Fruit fly (Drosophila melanogaster) whole organism, prepupa: ENCODE data around the gene unc-119.

Experiments
- Blimp-1 ChIP-seq: fragments of 200-800 bp; sonication (Bioruptor generic); optimal IDR thresholded peaks from 3 replicates; lab custom pipeline; 2017; ENCODE audit warnings: missing biosample characterization, missing genetic modification characterization, mild to moderate bottlenecking, moderate library complexity, missing genetic modification reagents
- CG10631 ChIP-seq: fragments of 200-800 bp; sonication (Bioruptor generic); optimal IDR thresholded peaks from 2 replicates; lab custom pipeline; 2016; ENCODE audit warnings: missing biosample characterization, missing genetic modification characterization
- CG10669 ChIP-seq: fragments of 200-800 bp; sonication (Bioruptor generic); optimal IDR thresholded peaks from 3 replicates; lab custom pipeline; 2018; ENCODE audit warnings: missing biosample characterization, mild to moderate bottlenecking, missing genetic modification characterization, moderate library complexity
- CG11762 ChIP-seq: fragments of 200-800 bp; sonication (Bioruptor generic); optimal IDR thresholded peaks from 3 replicates; lab custom pipeline; 2016; ENCODE audit warnings: missing biosample characterization, missing genetic modification characterization; ENCODE audit not compliant: insufficient read depth
- CG15336 ChIP-seq: fragments of 200-800 bp; sonication (Bioruptor generic); IDR thresholded peaks from 2 replicates; pipeline ENCODE4 v1.3.6; 2022; ENCODE audit warnings: missing biosample characterization, missing genetic modification characterization
- CG1621 ChIP-seq: fragments of 200-800 bp; sonication (Bioruptor generic); optimal IDR thresholded peaks from 3 replicates; lab custom pipeline; 2018; ENCODE audit warnings: missing biosample characterization, mild to moderate bottlenecking, missing genetic modification characterization
- CG16779 ChIP-seq: fragments of 200-800 bp; sonication (Bioruptor generic); optimal IDR thresholded peaks from 3 replicates; lab custom pipeline; 2017; ENCODE audit warnings: missing biosample characterization, mild to moderate bottlenecking, missing genetic modification characterization
- CG3032 ChIP-seq: fragments of 200-800 bp; optimal IDR thresholded peaks from 2 replicates; lab custom pipeline; 2019; ENCODE audit warnings: missing biosample characterization, mild to moderate bottlenecking, missing genetic modification characterization, moderate library complexity
- CG31627 ChIP-seq: fragments of 200-800 bp; sonication (Bioruptor generic); optimal IDR thresholded peaks from 3 replicates; lab custom pipeline; 2016; ENCODE audit warnings: missing biosample characterization, missing genetic modification characterization
- CG32006 ChIP-seq: fragments of 200-800 bp; sonication (Bioruptor generic); optimal IDR thresholded peaks from 3 replicates; lab custom pipeline; 2017; ENCODE audit warnings: missing biosample characterization, mild to moderate bottlenecking, missing genetic modification characterization
- CG34406 ChIP-seq: fragments of 200-800 bp; sonication (Bioruptor generic); optimal IDR thresholded peaks from 3 replicates; lab custom pipeline; 2016; ENCODE audit warnings: missing biosample characterization, missing genetic modification characterization
- CG3919 ChIP-seq: fragments of 200-800 bp; sonication (Bioruptor generic); optimal IDR thresholded peaks from 3 replicates; lab custom pipeline; 2016; ENCODE audit warnings: missing biosample characterization, missing genetic modification characterization
- CG4318 ChIP-seq: fragments of 200-800 bp; sonication (Bioruptor generic); optimal IDR thresholded peaks from 3 replicates; lab custom pipeline; 2017; ENCODE audit warnings: missing biosample characterization, mild to moderate bottlenecking, missing genetic modification characterization
- CG6163 ChIP-seq: fragments of 200-800 bp; sonication (Bioruptor generic); IDR thresholded peaks from 3 replicates; pipeline ENCODE4 v1.3.6; 2022; ENCODE audit warnings: missing biosample characterization, missing genetic modification characterization
- CG6276 ChIP-seq: fragments of 200-800 bp; sonication (Bioruptor generic); optimal IDR thresholded peaks from 2 replicates; lab custom pipeline; 2017; ENCODE audit warnings: missing biosample characterization, mild to moderate bottlenecking, missing genetic modification characterization
- CG6792 ChIP-seq: fragments of 200-800 bp; sonication (Bioruptor generic); optimal IDR thresholded peaks from 3 replicates; lab custom pipeline; 2016; ENCODE audit warnings: missing biosample characterization, missing genetic modification characterization
- CG6854 ChIP-seq: fragments of 200-800 bp; sonication (Bioruptor generic); optimal IDR thresholded peaks from 2 replicates; lab custom pipeline; 2017; ENCODE audit warnings: missing biosample characterization, mild to moderate bottlenecking, missing genetic modification characterization
- CG7368 ChIP-seq: fragments of 200-800 bp; sonication (Bioruptor generic); optimal IDR thresholded peaks from 3 replicates; lab custom pipeline; 2016; ENCODE audit warnings: missing biosample characterization, missing genetic modification characterization
- CG8319 ChIP-seq: fragments of 200-800 bp; sonication (Bioruptor generic); optimal IDR thresholded peaks from 3 replicates; lab custom pipeline; 2016; ENCODE audit warnings: missing biosample characterization, missing genetic modification characterization
- CG8632 ChIP-seq: fragments of 200-800 bp; sonication (Bioruptor generic); optimal IDR thresholded peaks from 3 replicates; lab custom pipeline; 2016; ENCODE audit warnings: missing biosample characterization, missing genetic modification characterization
- CG9139 ChIP-seq: fragments of 200-800 bp; sonication (Bioruptor generic); optimal IDR thresholded peaks from 3 replicates; lab custom pipeline; 2017; ENCODE audit warnings: missing biosample characterization, mild to moderate bottlenecking, missing genetic modification characterization
- Eip78C ChIP-seq: fragments of 200-800 bp; sonication (Bioruptor generic); peaks from one replicate; lab custom pipeline; 2016; ENCODE audit warnings: missing biosample characterization, missing genetic modification characterization
- Eip93F ChIP-seq: fragments of 200-800 bp; sonication (Bioruptor generic); optimal IDR thresholded peaks from 2 replicates; lab custom pipeline; 2016; ENCODE audit warnings: missing biosample characterization, mild to moderate bottlenecking, missing genetic modification characterization
- Ets21C ChIP-seq: fragments of 200-800 bp; sonication (Bioruptor generic); optimal IDR thresholded peaks from 3 replicates; lab custom pipeline; 2016; ENCODE audit warnings: missing biosample characterization, missing genetic modification characterization
- Gug ChIP-seq: fragments of 200-800 bp; sonication (Bioruptor generic); IDR thresholded peaks from 2 replicates; pipeline ENCODE4 v1.3.6; 2022; ENCODE audit warnings: missing biosample characterization, missing genetic modification characterization
- Hr38 ChIP-seq: sonication (Bioruptor generic); optimal IDR thresholded peaks from 2 replicates; lab custom pipeline; 2016; ENCODE audit warnings: missing biosample characterization, missing genetic modification characterization
- Hr39 ChIP-seq: fragments of 200-800 bp; sonication (Bioruptor generic); optimal IDR thresholded peaks from 2 replicates; lab custom pipeline; 2016; ENCODE audit warnings: missing biosample characterization, missing genetic modification characterization
- Hr4 ChIP-seq: fragments of 200-800 bp; sonication (Bioruptor generic); optimal IDR thresholded peaks from 3 replicates; lab custom pipeline; 2016; ENCODE audit warnings: missing biosample characterization, missing genetic modification characterization
- Lpt ChIP-seq: fragments of 200-800 bp; sonication (Bioruptor generic); optimal IDR thresholded peaks from 3 replicates; lab custom pipeline; 2016; ENCODE audit warnings: missing biosample characterization, missing genetic modification characterization
- OdsH ChIP-seq: fragments of 200-800 bp; sonication (Bioruptor generic); optimal IDR thresholded peaks from 3 replicates; lab custom pipeline; 2016; ENCODE audit warnings: missing biosample characterization, missing genetic modification characterization
- Smox ChIP-seq: fragments of 200-800 bp; sonication (Bioruptor generic); optimal IDR thresholded peaks from 3 replicates; lab custom pipeline; 2016; ENCODE audit warnings: missing biosample characterization, missing genetic modification characterization
- Sox102F ChIP-seq: fragments of 200-800 bp; sonication (Bioruptor generic); optimal IDR thresholded peaks from 2 replicates; lab custom pipeline; 2016; ENCODE audit warnings: missing biosample characterization, mild to moderate bottlenecking, missing genetic modification characterization
- Sox14 ChIP-seq: fragments of 200-800 bp; sonication (Bioruptor generic); optimal IDR thresholded peaks from 3 replicates; lab custom pipeline; 2016; ENCODE audit warnings: missing biosample characterization, missing genetic modification characterization
- achi ChIP-seq: fragments of 200-800 bp; sonication (Bioruptor generic); optimal IDR thresholded peaks from 3 replicates; lab custom pipeline; 2016; ENCODE audit warnings: missing biosample characterization, missing genetic modification characterization
- cyc ChIP-seq: fragments of 200-800 bp; sonication (Bioruptor generic); optimal IDR thresholded peaks from 3 replicates; lab custom pipeline; 2016; ENCODE audit warnings: missing biosample characterization, missing genetic modification characterization
- dac ChIP-seq: fragments of 200-800 bp; sonication (Bioruptor generic); optimal IDR thresholded peaks from 2 replicates; lab custom pipeline; 2017; ENCODE audit warnings: missing biosample characterization, mild to moderate bottlenecking, missing genetic modification characterization
- dsx ChIP-seq: fragments of 200-800 bp; optimal IDR thresholded peaks from 3 replicates; lab custom pipeline; 2019; ENCODE audit warnings: missing biosample characterization, mild to moderate bottlenecking, missing genetic modification characterization, moderate library complexity; ENCODE audit not compliant: poor library complexity, severe bottlenecking
- eg ChIP-seq: fragments of 200-800 bp; sonication (Bioruptor generic); IDR thresholded peaks from 3 replicates; pipeline ENCODE4 v1.3.6; 2022; ENCODE audit warnings: missing biosample characterization, missing genetic modification characterization
- esn ChIP-seq: fragments of 200-800 bp; sonication (Bioruptor generic); optimal IDR thresholded peaks from 2 replicates; lab custom pipeline; 2016; ENCODE audit warnings: missing biosample characterization, mild to moderate bottlenecking, missing genetic modification characterization, moderate library complexity
- lz ChIP-seq: fragments of 200-800 bp; sonication (Bioruptor generic); optimal IDR thresholded peaks from 3 replicates; lab custom pipeline; 2016; ENCODE audit warnings: missing biosample characterization, missing genetic modification characterization
- net ChIP-seq: fragments of 200-800 bp; sonication (Bioruptor generic); optimal IDR thresholded peaks from 3 replicates; lab custom pipeline; 2016; ENCODE audit warnings: missing biosample characterization, missing genetic modification characterization
- pdm3 ChIP-seq: fragments of 200-800 bp; sonication (Bioruptor generic); optimal IDR thresholded peaks from 3 replicates; lab custom pipeline; 2016; ENCODE audit warnings: missing biosample characterization, missing genetic modification characterization
- salr ChIP-seq, 2 experiments: fragments of 200-800 bp; sonication (Bioruptor generic); optimal IDR thresholded peaks; 3 replicates each; lab custom pipeline; 2016 to 2018; ENCODE audit warnings: missing biosample characterization in 2 of 2, missing genetic modification characterization in 2 of 2, mild to moderate bottlenecking in 1 of 2
- ss ChIP-seq, 2 experiments: fragments of 200-800 bp; sonication (Bioruptor generic); optimal IDR thresholded peaks; 2 replicates in 1 of 2; 3 replicates in 1 of 2; lab custom pipeline; 2017 to 2018; ENCODE audit warnings: mild to moderate bottlenecking in 2 of 2, missing biosample characterization in 2 of 2, missing genetic modification characterization in 2 of 2, moderate library complexity in 1 of 2
- svp ChIP-seq: fragments of 200-800 bp; sonication (Bioruptor generic); peaks from one replicate; lab custom pipeline; 2016; ENCODE audit warnings: missing biosample characterization, missing genetic modification characterization
- topi ChIP-seq: fragments of 200-800 bp; sonication (Bioruptor generic); optimal IDR thresholded peaks from 3 replicates; lab custom pipeline; 2016; ENCODE audit warnings: missing biosample characterization, missing genetic modification characterization

The unc-119 gene

DNA sequence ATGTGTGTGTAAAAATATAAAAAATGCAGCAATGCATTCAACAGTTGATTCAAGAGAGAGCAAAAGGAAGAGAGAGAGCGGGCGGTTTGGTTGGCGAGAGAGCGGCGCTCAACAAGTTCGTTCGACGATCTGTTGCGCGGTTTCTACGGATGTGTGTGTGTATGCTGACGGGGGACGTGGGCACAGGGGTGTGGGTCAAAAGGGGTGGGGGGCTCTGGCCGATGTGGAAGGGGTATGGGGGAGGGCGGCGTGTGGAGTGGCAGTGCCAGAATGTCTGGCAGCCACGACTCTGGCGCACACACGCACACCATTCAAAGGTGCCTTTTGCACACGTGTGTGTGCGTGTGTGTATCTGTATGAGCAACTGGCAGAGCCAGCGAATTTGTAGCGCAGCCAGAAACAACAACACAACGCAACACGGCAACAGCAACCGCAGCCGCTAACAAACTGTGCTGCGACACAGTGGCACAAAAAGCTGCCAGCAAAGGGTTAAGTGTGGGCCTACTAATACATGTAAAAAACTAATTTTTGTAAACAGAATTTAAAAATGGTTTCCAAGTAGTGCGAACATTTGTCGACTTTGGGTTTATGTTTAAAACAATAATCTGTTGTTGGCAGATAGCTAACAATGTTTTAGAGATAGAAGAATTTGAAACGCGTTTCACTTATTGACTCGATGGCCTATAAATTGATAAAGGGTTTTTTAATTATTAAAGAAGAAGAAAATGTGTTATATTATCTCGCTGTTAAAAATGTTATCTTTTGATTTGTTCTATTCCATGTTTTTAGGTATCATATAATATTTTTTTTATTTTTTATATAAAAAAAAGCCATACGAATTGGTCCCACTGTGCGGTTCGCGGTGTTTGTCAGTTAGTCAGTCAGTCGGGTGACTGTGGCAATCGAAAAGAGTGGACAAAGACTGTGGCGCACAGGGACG is 15.7 kb upstream of the unc-119 start (continued):
- TF ChIP-seq lz (peak; percentile 94), Smox (GFP tag; lab: Kevin White, UChicago) (peak; percentile 87), Eip93F (GFP tag; lab: Kevin White, UChicago) (peak; percentile 62), CG6276 (GFP tag; lab: Kevin White, UChicago) (peak; percentile 98), net (GFP tag; lab: Kevin White, UChicago) (peak; percentile 74), CG1621 (tag; lab: Kevin White, UChicago) (peak; percentile 69), CG32006 (GFP tag; lab: Kevin White, UChicago) (peak; percentile 99), CG11762 (peak; percentile 92), CG8632 (GFP tag; lab: Kevin White, UChicago) (peak; percentile 95), esn (GFP tag; lab: Kevin White, UChicago) (peak; percentile 94), CG3919 (GFP tag; lab: Kevin White, UChicago) (peak; percentile 89), CG10631 (peak; percentile 96), CG16779 (tag; lab: Kevin White, UChicago) (peak; percentile 89), pdm3 (GFP tag; lab: Kevin White, UChicago) (peak; percentile 93)

DNA sequence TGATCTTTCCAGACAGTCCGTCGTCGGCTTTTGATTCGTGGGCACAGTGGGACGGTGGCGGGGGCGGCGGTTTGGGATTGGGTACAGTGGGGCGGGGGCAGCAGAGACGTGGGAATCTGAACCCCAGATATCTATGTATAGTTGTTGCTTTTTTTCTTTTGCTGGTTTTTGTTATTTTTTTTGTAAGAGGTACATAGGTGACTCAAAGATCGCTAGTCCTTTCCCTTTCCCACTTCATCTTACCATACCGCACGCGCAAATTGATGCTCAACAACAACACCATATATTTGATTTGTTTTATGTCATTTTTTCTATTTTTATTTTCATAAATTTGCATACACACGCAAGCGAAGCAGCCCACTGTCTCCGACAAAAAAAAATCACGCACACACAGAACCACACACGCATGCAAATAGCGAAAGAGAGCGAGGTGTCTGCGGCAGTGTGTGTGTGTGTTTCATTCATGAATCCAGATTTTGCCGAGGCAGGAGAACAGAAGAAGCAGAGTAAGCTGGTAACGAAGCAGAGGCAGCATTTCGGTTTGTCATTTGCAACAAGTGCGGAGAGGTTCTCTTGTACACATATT is 14.7 kb upstream of the unc-119 start:
- peak; percentile 90 for TF ChIP-seq svp (GFP tag; lab: Kevin White, UChicago)
- TF ChIP-seq CG3919 (GFP tag; lab: Kevin White, UChicago): peak; percentile 88
- TF ChIP-seq achi (GFP tag; lab: Kevin White, UChicago): peak; percentile 88
- peak; percentile 71 for TF ChIP-seq esn (GFP tag; lab: Kevin White, UChicago)
- TF ChIP-seq Lpt (GFP tag; lab: Kevin White, UChicago): peak; percentile 75
- TF ChIP-seq CG3032 (tag; lab: Kevin White, UChicago): peak; percentile 92
- TF ChIP-seq cyc (GFP tag; lab: Kevin White, UChicago): peak; percentile 80
- TF ChIP-seq Blimp-1 (GFP tag; lab: Kevin White, UChicago): peak; percentile 68
- peak; percentile 90 for TF ChIP-seq CG9139 (GFP tag; lab: Kevin White, UChicago)
- peak; percentile 89 for TF ChIP-seq Hr39
- peak; percentile 78 for TF ChIP-seq CG8319 (GFP tag; lab: Kevin White, UChicago)
- TF ChIP-seq Eip78C (GFP tag; lab: Kevin White, UChicago): peak; percentile 89
- TF ChIP-seq CG10669 (GFP tag; lab: Kevin White, UChicago): peak; percentile 86
- peak; percentile 74 for TF ChIP-seq eg (GFP tag; lab: Robert Waterston, UW)
- TF ChIP-seq CG1621 (tag; lab: Kevin White, UChicago): peak; percentile 90
- peak; percentile 76 for TF ChIP-seq Ets21C (GFP tag; lab: Kevin White, UChicago)
- peak; percentile 87 for TF ChIP-seq CG34406 (GFP tag; lab: Kevin White, UChicago)
- TF ChIP-seq pdm3 (GFP tag; lab: Kevin White, UChicago): peak; percentile 81
- peak; percentile 86 for TF ChIP-seq OdsH (GFP tag; lab: Kevin White, UChicago)
- TF ChIP-seq CG7368 (GFP tag; lab: Kevin White, UChicago): peak; percentile 85
- peak; percentile 77 for TF ChIP-seq Sox102F (GFP tag; lab: Kevin White, UChicago)
- TF ChIP-seq CG6854 (GFP tag; lab: Kevin White, UChicago): peak; percentile 85
- peak; percentile 51 for TF ChIP-seq Hr4
- TF ChIP-seq CG31627 (GFP tag; lab: Kevin White, UChicago): peak; percentile 86
- TF ChIP-seq dac (GFP tag; lab: Kevin White, UChicago): peak; percentile 81
- peak; percentile 79 for TF ChIP-seq CG4318 (GFP tag; lab: Kevin White, UChicago)
- TF ChIP-seq Gug (GFP tag; lab: Robert Waterston, UW): peak; percentile 65; the same call in 1 of the 2 replicates
- no peak for TF ChIP-seq Eip93F (GFP tag; lab: Kevin White, UChicago)
- TF ChIP-seq Sox14 (GFP tag; lab: Kevin White, UChicago): peak; percentile 82
- peak; percentile 93 for TF ChIP-seq CG32006 (GFP tag; lab: Kevin White, UChicago)
- peak; percentile 84 for TF ChIP-seq lz
- peak; percentile 86 to 88 for TF ChIP-seq salr (GFP tag; optimal IDR thresholded peaks at IDR 0.05; lab: Kevin White, UChicago)
- peak; percentile 87 for TF ChIP-seq CG6163 (GFP tag; lab: Robert Waterston, UW)
- TF ChIP-seq dsx (GFP tag; lab: Kevin White, UChicago): peak; percentile 79
- no peak for TF ChIP-seq Hr38 (GFP tag; lab: Kevin White, UChicago)
- peak; percentile 77 for TF ChIP-seq CG15336 (GFP tag; lab: Robert Waterston, UW)
- peak; percentile 79 for TF ChIP-seq CG6276 (GFP tag; lab: Kevin White, UChicago)
- TF ChIP-seq topi (GFP tag; lab: Kevin White, UChicago): peak; percentile 81
- peak; percentile 89 to 95 for TF ChIP-seq ss (GFP tag; optimal IDR thresholded peaks at IDR 0.05; lab: Kevin White, UChicago)
- TF ChIP-seq CG6792: peak; percentile 90
